Worm (Caenorhabditis elegans): ENCODE measurements around the gene sqt-2.

DNA sequence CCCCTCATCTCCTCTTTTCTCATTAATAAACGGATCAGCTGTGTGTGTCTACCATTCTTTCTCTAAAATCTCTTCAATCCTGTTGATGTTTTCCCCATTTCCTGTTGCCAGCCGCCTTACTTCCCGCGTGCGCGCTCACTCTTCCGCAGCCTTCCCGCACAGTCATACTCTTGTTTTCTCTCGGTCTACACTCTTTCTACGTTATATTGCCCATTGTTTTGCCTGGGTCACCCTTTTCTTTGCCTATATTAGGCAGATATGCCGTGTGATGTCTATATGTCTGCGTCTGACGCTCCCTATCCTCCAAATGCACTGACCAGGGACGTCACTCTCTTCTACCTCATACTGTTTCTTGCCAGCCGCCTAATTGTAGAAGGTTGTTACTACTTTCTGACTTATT, 43.2 kb downstream of the sqt-2 start:
- no peak for TF ChIP-seq F57C9.4 (tag; optimal IDR thresholded peaks at IDR 0.05)
- no peak for TF ChIP-seq F37B4.10 (GFP tag; IDR thresholded peaks at IDR 0.05)
- TF ChIP-seq atf-7 (tag; optimal IDR thresholded peaks at IDR 0.05), result no peak
- TF ChIP-seq unc-62 (GFP tag; optimal IDR thresholded peaks at IDR 0.05), result no peak

Data from whole organism, young adult.